1 fruit fly cellular context compared by ENCODE assay signal in the genomic region with DNA sequence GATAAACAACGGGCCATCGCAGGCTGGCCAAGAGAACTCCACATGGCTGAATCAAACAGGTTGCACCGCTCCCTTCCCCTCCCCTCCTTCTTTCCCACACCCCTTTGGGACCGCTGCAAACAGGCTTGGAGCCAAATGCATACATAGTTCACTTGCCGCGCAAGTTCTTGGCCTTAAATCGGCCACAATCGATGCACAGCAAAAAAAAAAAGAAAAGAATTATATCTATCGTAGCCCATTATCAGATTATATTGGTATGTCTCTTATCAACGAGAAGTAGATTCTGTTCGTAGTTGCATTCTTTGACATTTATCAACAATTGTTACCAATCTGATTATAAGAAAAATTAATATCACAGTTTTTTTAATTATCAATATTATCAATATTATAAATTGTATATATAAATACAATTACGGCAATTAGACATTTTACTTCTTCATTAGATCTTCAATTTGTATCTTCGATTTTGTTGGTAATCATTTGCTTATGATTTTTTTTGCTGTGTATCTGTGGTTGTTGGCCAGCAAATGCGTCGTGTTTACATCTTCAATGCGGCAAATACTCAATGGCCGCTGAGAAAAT.
TF ChIP-seq lines count a peak whose summit lies in the region.

No protein-coding gene starts in this region.

TF ChIP-seq in whole organism, embryonic, 481 proteins besides CTCF, POLR2A, EP300 and RAD21 (continued from another document):
- peak in 1 of 2 experiments; percentile 45 for TF ChIP-seq Eip74EF (GFP tag; optimal IDR thresholded peaks at IDR 0.05; lab: Kevin White, UChicago)
- TF ChIP-seq repo (GFP tag; optimal IDR thresholded peaks at IDR 0.05; lab: Kevin White, UChicago), result no peak
- no peak for TF ChIP-seq CG2199 (GFP tag; IDR thresholded peaks at IDR 0.05; lab: Robert Waterston, UW)
- no peak for TF ChIP-seq Lpt (GFP tag; optimal IDR thresholded peaks at IDR 0.05; lab: Kevin White, UChicago)
- no peak for TF ChIP-seq stwl (tag; optimal IDR thresholded peaks at IDR 0.05; lab: Kevin White, UChicago)
- no peak for TF ChIP-seq CG7357 (GFP tag; IDR thresholded peaks at IDR 0.05; lab: Robert Waterston, UW)
- TF ChIP-seq CG3281 (GFP tag; optimal IDR thresholded peaks at IDR 0.05; lab: Kevin White, UChicago), result no peak
